Fruit fly (Drosophila melanogaster) whole organism, wandering third instar larva: ENCODE measurements around the gene CG13398.

Source experiments
- CG32264 ChIP-seq: fragments of 200-800 bp; sonication (Bioruptor generic); optimal IDR thresholded peaks from 2 replicates; lab custom pipeline; 2016; ENCODE audit warnings: missing biosample characterization, missing genetic modification characterization
- N ChIP-seq: fragments of >200 bp; optimal IDR thresholded peaks from 2 replicates; lab custom pipeline; 2018; ENCODE audit warnings: missing biosample characterization, missing external identifiers, missing genetic modification characterization

DNA sequence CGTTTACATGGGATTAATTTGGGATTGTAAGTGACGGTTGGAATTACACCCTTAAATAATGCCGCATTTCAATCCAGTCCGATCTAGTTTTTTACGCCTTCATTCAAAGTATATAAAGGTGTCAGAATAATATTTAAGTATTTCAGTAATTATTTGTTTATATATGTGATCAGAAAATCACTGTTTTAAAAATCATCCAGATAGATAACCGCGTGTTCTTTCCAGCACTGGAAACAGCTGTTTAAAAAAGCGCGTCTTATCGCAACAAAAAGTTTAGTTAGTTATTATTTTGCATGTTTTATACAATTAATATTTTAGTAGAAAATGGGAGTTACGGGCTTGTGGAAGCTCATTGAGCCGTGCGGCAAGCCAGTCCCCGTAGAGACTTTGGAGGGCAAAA, 23.0 kb upstream of the CG13398 start, which contains the start of gene mus201:
- TF ChIP-seq N (GFP tag; lab: Kevin White, UChicago) (no peak), CG32264 (GFP tag; lab: Kevin White, UChicago) (no peak)
